Fruit fly (Drosophila melanogaster) whole organism, embryonic: Measurements from ENCODE around the gene CG11771.

Experiments used
- CG11456 ChIP-seq: fragments of 200-800 bp; sonication (Bioruptor generic); IDR thresholded peaks from 3 replicates; pipeline ENCODE4 v1.3.6; 2022; ENCODE audit warnings: missing biosample characterization, missing genetic modification characterization
- CG13287 ChIP-seq: fragments of 200-800 bp; sonication (Bioruptor generic); IDR thresholded peaks from 2 replicates; pipeline ENCODE4 v1.3.6; 2022; ENCODE audit warnings: missing biosample characterization, missing genetic modification characterization; ENCODE audit not compliant: partially characterized antibody
- CG14014 ChIP-seq: fragments of 200-800 bp; sonication (Bioruptor generic); IDR thresholded peaks from 2 replicates; pipeline ENCODE4 v1.3.6; 2022; ENCODE audit warnings: missing biosample characterization, missing genetic modification characterization
- CG15073 ChIP-seq: fragments of 200-800 bp; sonication (Bioruptor generic); optimal IDR thresholded peaks from 2 replicates; lab custom pipeline; 2016; ENCODE audit warnings: missing biosample characterization, missing genetic modification characterization
- CG15514 ChIP-seq: fragments of 200-800 bp; sonication (Bioruptor generic); optimal IDR thresholded peaks from 3 replicates; lab custom pipeline; 2017; ENCODE audit warnings: missing biosample characterization, missing genetic modification characterization, mild to moderate bottlenecking, moderate library complexity, missing genetic modification reagents
- CG15601 ChIP-seq: fragments of 200-800 bp; sonication (Bioruptor generic); optimal IDR thresholded peaks from 3 replicates; lab custom pipeline; 2019; ENCODE audit warnings: missing biosample characterization, mild to moderate bottlenecking, missing genetic modification characterization, moderate library complexity
- CG1647 ChIP-seq: fragments of 200-800 bp; sonication (Bioruptor generic); optimal IDR thresholded peaks from 3 replicates; lab custom pipeline; 2016; ENCODE audit warnings: missing biosample characterization, missing genetic modification characterization
- CG16779 ChIP-seq: fragments of 200-800 bp; sonication (Bioruptor generic); IDR thresholded peaks from 2 replicates; pipeline ENCODE4 v1.3.6; 2022; ENCODE audit warnings: missing biosample characterization, missing genetic modification characterization
- CG16813 ChIP-seq: fragments of 200-800 bp; sonication (Bioruptor generic); IDR thresholded peaks from 3 replicates; pipeline ENCODE4 v1.3.6; 2022; ENCODE audit warnings: missing biosample characterization, missing genetic modification characterization; ENCODE audit not compliant: partially characterized antibody
- CG17802 ChIP-seq: fragments of 200-800 bp; sonication (Bioruptor generic); optimal IDR thresholded peaks from 2 replicates; lab custom pipeline; 2018; ENCODE audit warnings: missing biosample characterization, mild to moderate bottlenecking, missing genetic modification characterization, moderate library complexity
- CG18011 ChIP-seq: fragments of 200-800 bp; sonication (Bioruptor generic); optimal IDR thresholded peaks from 2 replicates; lab custom pipeline; 2017; ENCODE audit warnings: missing biosample characterization, missing genetic modification characterization, mild to moderate bottlenecking, moderate library complexity, missing genotype
- CG18764 ChIP-seq: fragments of 200-800 bp; sonication (Bioruptor generic); optimal IDR thresholded peaks from 3 replicates; lab custom pipeline; 2016; ENCODE audit warnings: missing biosample characterization, missing genetic modification characterization
- CG2116 ChIP-seq: fragments of 200-800 bp; sonication (Bioruptor generic); optimal IDR thresholded peaks from 3 replicates; lab custom pipeline; 2018; ENCODE audit warnings: missing biosample characterization, mild to moderate bottlenecking, missing genetic modification characterization
- CG31365 ChIP-seq: fragments of 200-800 bp; sonication (Bioruptor generic); optimal IDR thresholded peaks from 2 replicates; lab custom pipeline; 2018; ENCODE audit warnings: missing biosample characterization, mild to moderate bottlenecking, missing genetic modification characterization
- CG34224 ChIP-seq: fragments of 200-800 bp; sonication (Bioruptor generic); IDR thresholded peaks from 3 replicates; pipeline ENCODE4 v1.3.6; 2022; ENCODE audit warnings: missing biosample characterization, missing genetic modification characterization; ENCODE audit not compliant: partially characterized antibody
- CG34376 ChIP-seq: fragments of 200-800 bp; sonication (Bioruptor generic); optimal IDR thresholded peaks from 2 replicates; lab custom pipeline; 2018; ENCODE audit warnings: missing biosample characterization, mild to moderate bottlenecking, missing genetic modification characterization
- CG6765 ChIP-seq: fragments of 200-800 bp; sonication (Bioruptor generic); optimal IDR thresholded peaks from 3 replicates; lab custom pipeline; 2017; ENCODE audit warnings: missing biosample characterization, mild to moderate bottlenecking, missing genetic modification characterization
- CG7357 ChIP-seq: fragments of 200-800 bp; sonication (Bioruptor generic); IDR thresholded peaks from 3 replicates; pipeline ENCODE4 v1.3.6; 2022; ENCODE audit warnings: missing biosample characterization, missing genetic modification characterization
- CG7556 ChIP-seq: fragments of 200-800 bp; sonication (Bioruptor generic); optimal IDR thresholded peaks from 2 replicates; lab custom pipeline; 2017; ENCODE audit warnings: missing biosample characterization, mild to moderate bottlenecking, missing genetic modification characterization
- CG8924 ChIP-seq: fragments of 200-800 bp; optimal IDR thresholded peaks from 3 replicates; lab custom pipeline; 2019; ENCODE audit warnings: missing biosample characterization, mild to moderate bottlenecking, missing genetic modification characterization, moderate library complexity
- Dp ChIP-seq: fragments of 200-800 bp; sonication (Bioruptor generic); optimal IDR thresholded peaks from 2 replicates; lab custom pipeline; 2018; ENCODE audit warnings: missing biosample characterization, mild to moderate bottlenecking, missing genetic modification characterization, moderate library complexity
- Kr ChIP-seq: fragments of 200-800 bp; sonication (Bioruptor generic); optimal IDR thresholded peaks from 2 replicates; lab custom pipeline; 2017; ENCODE audit warnings: missing biosample characterization, mild to moderate bottlenecking, missing genetic modification characterization
- Lhr ChIP-seq: fragments of 200-800 bp; sonication (Bioruptor generic); optimal IDR thresholded peaks from 3 replicates; lab custom pipeline; 2017; ENCODE audit warnings: mild to moderate bottlenecking, missing biosample characterization, missing genetic modification reagents, missing genetic modification characterization
- MBD-R2 ChIP-seq: fragments of 200-800 bp; sonication (Bioruptor generic); IDR thresholded peaks from 2 replicates; pipeline ENCODE4 v1.3.6; 2022; ENCODE audit warnings: missing biosample characterization, missing genetic modification characterization
- NK7.1 ChIP-seq: fragments of 200-800 bp; sonication (Bioruptor generic); optimal IDR thresholded peaks from 3 replicates; lab custom pipeline; 2016; ENCODE audit warnings: missing biosample characterization, missing genetic modification characterization
- Sox100B ChIP-seq: fragments of 200-800 bp; sonication (Bioruptor generic); optimal IDR thresholded peaks from 3 replicates; lab custom pipeline; 2018; ENCODE audit warnings: missing biosample characterization, mild to moderate bottlenecking, missing genetic modification characterization
- Sry-β ChIP-seq: fragments of 200-800 bp; sonication (Bioruptor generic); optimal IDR thresholded peaks from 2 replicates; lab custom pipeline; 2018; ENCODE audit warnings: missing biosample characterization, mild to moderate bottlenecking, missing genetic modification characterization, moderate library complexity
- Stat92E ChIP-seq, 3 experiments: fragments of >200 bp in 2 of 3; fragments of 200-800 bp in 1 of 3; sonication (Bioruptor generic) in 1 of 3; optimal IDR thresholded peaks; 2 replicates each; lab custom pipeline; 2017 to 2019; ENCODE audit warnings: missing biosample characterization in 3 of 3, missing genetic modification characterization in 3 of 3, mild to moderate bottlenecking in 1 of 3, moderate library complexity in 1 of 3
- abd-A ChIP-seq: fragments of 200-800 bp; sonication (Bioruptor generic); optimal IDR thresholded peaks from 3 replicates; lab custom pipeline; 2019; ENCODE audit warnings: missing biosample characterization, mild to moderate bottlenecking, missing genetic modification characterization, moderate library complexity
- aop ChIP-seq: fragments of 200-800 bp; sonication (Bioruptor generic); IDR thresholded peaks from 2 replicates; pipeline ENCODE4 v1.3.6; 2022; ENCODE audit warnings: missing biosample characterization, missing genetic modification characterization
- ase ChIP-seq: fragments of 200-800 bp; sonication (Bioruptor generic); IDR thresholded peaks from 3 replicates; pipeline ENCODE4 v1.3.6; 2022; ENCODE audit warnings: missing biosample characterization, missing genetic modification characterization
- dati ChIP-seq: fragments of 200-800 bp; sonication (Bioruptor generic); IDR thresholded peaks from 2 replicates; pipeline ENCODE4 v1.3.6; 2022; ENCODE audit warnings: missing biosample characterization, missing genetic modification characterization
- gro ChIP-seq: fragments of 200-800 bp; sonication (Bioruptor generic); optimal IDR thresholded peaks from 2 replicates; lab custom pipeline; 2016; ENCODE audit warnings: missing biosample characterization, missing genetic modification characterization
- ham ChIP-seq: fragments of 200-800 bp; sonication (Bioruptor generic); IDR thresholded peaks from 2 replicates; pipeline ENCODE4 v1.3.6; 2022; ENCODE audit warnings: missing biosample characterization, missing genetic modification characterization
- hbn ChIP-seq: fragments of 200-800 bp; sonication (Bioruptor generic); IDR thresholded peaks from 2 replicates; pipeline ENCODE4 v1.3.6; 2022; ENCODE audit warnings: missing biosample characterization, missing genetic modification characterization; ENCODE audit not compliant: partially characterized antibody
- ken ChIP-seq: fragments of 200-800 bp; sonication (Bioruptor generic); IDR thresholded peaks from 3 replicates; pipeline ENCODE4 v1.3.6; 2022; ENCODE audit warnings: missing biosample characterization, missing genetic modification characterization
- lov ChIP-seq, 2 experiments: fragments of 200-800 bp in 1 of 2; fragments of >200 bp in 1 of 2; sonication (Bioruptor generic) in 1 of 2; IDR thresholded peaks in 1 of 2; optimal IDR thresholded peaks in 1 of 2; 2 replicates in 1 of 2; 3 replicates in 1 of 2; pipeline versions ENCODE4 v1.3.6 to Lab custom; 2017 to 2022; ENCODE audit warnings: missing biosample characterization in 1 of 2, missing genetic modification characterization in 1 of 2
- pb ChIP-seq: fragments of 200-800 bp; sonication (Bioruptor generic); optimal IDR thresholded peaks from 3 replicates; lab custom pipeline; 2016; ENCODE audit warnings: missing biosample characterization, missing genetic modification characterization
- pfk ChIP-seq: fragments of 200-800 bp; sonication (Bioruptor generic); optimal IDR thresholded peaks from 2 replicates; lab custom pipeline; 2018; ENCODE audit warnings: missing biosample characterization, mild to moderate bottlenecking, missing genetic modification characterization, moderate library complexity
- prd ChIP-seq, 3 experiments: fragments of >200 bp in 2 of 3; fragments of 200-800 bp in 1 of 3; sonication (Bioruptor generic) in 1 of 3; optimal IDR thresholded peaks in 2 of 3; IDR thresholded peaks in 1 of 3; 2 replicates in 2 of 3; 3 replicates in 1 of 3; pipeline versions ENCODE4 v1.3.6 to Lab custom; 2017 to 2022; ENCODE audit warnings: missing biosample characterization in 1 of 3, missing genetic modification characterization in 1 of 3
- pzg ChIP-seq: fragments of 200-800 bp; sonication (Bioruptor generic); optimal IDR thresholded peaks from 3 replicates; lab custom pipeline; 2018; ENCODE audit warnings: missing biosample characterization, mild to moderate bottlenecking, missing genetic modification characterization, moderate library complexity
- stwl ChIP-seq: fragments of 200-800 bp; sonication (Bioruptor generic); optimal IDR thresholded peaks from 3 replicates; lab custom pipeline; 2018; ENCODE audit warnings: missing biosample characterization, mild to moderate bottlenecking, missing genetic modification characterization, moderate library complexity
- sug ChIP-seq: fragments of 200-800 bp; optimal IDR thresholded peaks from 2 replicates; lab custom pipeline; 2019; ENCODE audit warnings: missing biosample characterization, mild to moderate bottlenecking, missing genetic modification characterization, moderate library complexity
- yki ChIP-seq: fragments of >200 bp; optimal IDR thresholded peaks from 3 replicates; lab custom pipeline; 2018
- zen ChIP-seq: fragments of 200-800 bp; sonication (Bioruptor generic); optimal IDR thresholded peaks from 3 replicates; lab custom pipeline; 2018; ENCODE audit warnings: missing biosample characterization, mild to moderate bottlenecking, missing genetic modification characterization, moderate library complexity
- zfh1 ChIP-seq: fragments of 200-800 bp; sonication (Bioruptor generic); IDR thresholded peaks from 3 replicates; pipeline ENCODE4 v1.3.6; 2022; ENCODE audit warnings: missing biosample characterization, missing genetic modification characterization

CG11771 gene

dm6 chr3R:24938049-24938448 is 6.2 kb downstream of the CG11771 start, which contains the start of gene Osbp (continued):
- peak; percentile 81 for TF ChIP-seq Dp (GFP tag; lab: Kevin White, UChicago)
- no peak for TF ChIP-seq CG18011 (GFP tag; lab: Kevin White, UChicago)
- TF ChIP-seq CG31365 (tag; lab: Kevin White, UChicago) = no peak
- TF ChIP-seq CG34376 = peak; percentile 19
- TF ChIP-seq sug = peak; percentile 34
- TF ChIP-seq CG34224 = peak; percentile 64
- TF ChIP-seq gro (GFP tag; lab: Kevin White, UChicago) = no peak
- TF ChIP-seq lov (optimal IDR thresholded peaks at IDR 0.05; lab: Kevin White, UChicago) = no peak
- no peak for TF ChIP-seq lov (GFP tag; IDR thresholded peaks at IDR 0.05; lab: Robert Waterston, UW)
- peak; percentile 81 for TF ChIP-seq MBD-R2 (GFP tag; lab: Robert Waterston, UW)
- no peak for TF ChIP-seq Kr (GFP tag; lab: Kevin White, UChicago)
- no peak for TF ChIP-seq dati (GFP tag; lab: Robert Waterston, UW)
- TF ChIP-seq aop (GFP tag; lab: Robert Waterston, UW) = peak; percentile 59; the same call in 1 of the 2 replicates
- peak; percentile 78 for TF ChIP-seq stwl (tag; lab: Kevin White, UChicago)
- TF ChIP-seq pzg = peak; percentile 85
- no peak for TF ChIP-seq yki (lab: Kevin White, UChicago)
- no peak for TF ChIP-seq abd-A (tag; lab: Kevin White, UChicago)
- 0 out of 3 replicates have a peak, but pooled peaks have one; percentile 15 for TF ChIP-seq zfh1 (GFP tag; lab: Robert Waterston, UW)
- TF ChIP-seq CG15514 (GFP tag; lab: Kevin White, UChicago) = peak; percentile 71
- peak; percentile 62 for TF ChIP-seq CG16813 (GFP tag; lab: Robert Waterston, UW)

- TF ChIP-seq CG17802 (tag; lab: Kevin White, UChicago) (no peak), Stat92E (GFP tag; optimal IDR thresholded peaks at IDR 0.05; lab: Kevin White, UChicago) (peak in 1 of 3 experiments; percentile 17), ham (GFP tag; lab: Robert Waterston, UW) (no peak), CG13287 (GFP tag; lab: Robert Waterston, UW) (peak; percentile 93), pfk (GFP tag; lab: Kevin White, UChicago) (no peak), CG16779 (GFP tag; lab: Robert Waterston, UW) (no peak), CG7357 (GFP tag; lab: Robert Waterston, UW) (no peak), CG15601 (no peak), yki (lab: Kevin White, UChicago) (no peak), zen (tag; lab: Kevin White, UChicago) (peak; percentile 56), CG8924 (tag; lab: Kevin White, UChicago) (peak; percentile 62), ken (GFP tag; lab: Robert Waterston, UW) (no peak), dati (GFP tag; lab: Robert Waterston, UW) (no peak), Sry-β (peak; percentile 17), CG14014 (GFP tag; lab: Robert Waterston, UW) (no peak), Lhr (GFP tag; lab: Kevin White, UChicago) (peak; percentile 17), CG15073 (GFP tag; lab: Kevin White, UChicago) (no peak), ase (GFP tag; lab: Robert Waterston, UW) (no peak), CG18764 (no peak), CG7556 (GFP tag; lab: Kevin White, UChicago) (no peak), CG11456 (GFP tag; lab: Robert Waterston, UW) (no peak), Sox100B (GFP tag; lab: Kevin White, UChicago) (no peak), CG6765 (no peak), CG2116 (GFP tag; lab: Kevin White, UChicago) (peak; percentile 88), CG1647 (no peak), hbn (peak; percentile 77), prd (optimal IDR thresholded peaks at IDR 0.05; lab: Kevin White, UChicago) (no peak), prd (GFP tag; IDR thresholded peaks at IDR 0.05; lab: Robert Waterston, UW) (no peak), pb (GFP tag; lab: Kevin White, UChicago) (peak; percentile 1), NK7.1 (GFP tag; lab: Kevin White, UChicago) (no peak)
Observed at dm6 chr3R:24944920-24945853, 13.4 kb downstream of the CG11771 start, which contains the start of the genes ssh and Nmnat. Gene ssh, minus strand, starts transcription at chr3R:24944956. Gene Nmnat, plus strand, starts transcription at chr3R:24945237.
